Fruit fly (Drosophila melanogaster): ENCODE data around the gene GluProRS.

- peak; percentile 9 to 50 for TF ChIP-seq CTCF (optimal IDR thresholded peaks at IDR 0.05)
- no peak for TF ChIP-seq CG8478 (optimal IDR thresholded peaks at IDR 0.05)
Observed at dm6 chr3R:23922502-23923350, 35.5 kb downstream of the GluProRS start, which contains the start of the genes sba and CG31141.
